Worm (Caenorhabditis elegans): ENCODE measurements around the gene C31C9.6.

The C31C9.6 gene

DNA sequence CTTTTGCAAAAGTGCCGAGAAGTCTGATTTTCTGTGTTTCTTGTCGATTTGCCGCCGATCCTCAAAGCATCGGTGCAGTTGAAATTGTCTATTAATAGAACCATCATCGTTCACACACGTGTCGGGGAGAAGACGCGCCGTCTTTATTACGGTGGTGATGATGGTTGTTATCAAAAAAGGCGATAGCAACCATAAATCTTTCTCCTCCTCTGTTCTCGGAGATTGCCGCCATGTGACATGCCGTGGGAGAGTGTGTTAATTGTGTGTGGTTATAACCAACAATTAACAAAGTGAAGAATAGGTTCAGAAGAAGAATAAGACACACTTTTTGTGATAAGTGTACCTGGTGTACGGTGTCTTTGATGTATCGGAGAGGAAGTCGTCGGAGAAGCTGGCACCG, 19.2 kb upstream of the C31C9.6 start:
- TF ChIP-seq sem-4 (tag; optimal IDR thresholded peaks at IDR 0.05) (peak; percentile 29), elt-3 (tag; optimal IDR thresholded peaks at IDR 0.05) (no peak), nhr-129 (tag; optimal IDR thresholded peaks at IDR 0.05) (peak; percentile 3), unc-62 (GFP tag; optimal IDR thresholded peaks at IDR 0.05) (no peak), lin-11 (tag; optimal IDR thresholded peaks at IDR 0.05) (no peak), lin-39 (tag; optimal IDR thresholded peaks at IDR 0.05) (no peak), alr-1 (tag; optimal IDR thresholded peaks at IDR 0.05) (no peak), sma-3 (GFP tag; optimal IDR thresholded peaks at IDR 0.05) (peak; percentile 79), nhr-25 (tag; optimal IDR thresholded peaks at IDR 0.05) (peak; percentile 87), nhr-21 (tag; optimal IDR thresholded peaks at IDR 0.05) (peak; percentile 93), lsy-2 (tag; optimal IDR thresholded peaks at IDR 0.05) (peak in 1 of 2 experiments; percentile 2), gmeb-1 (tag; optimal IDR thresholded peaks at IDR 0.05) (peak; percentile 30), blmp-1 (tag; optimal IDR thresholded peaks at IDR 0.05; ENCODE audit: insufficient read depth) (peak; percentile 87), crh-2 (tag; optimal IDR thresholded peaks at IDR 0.05) (peak; percentile 36), mbf-1 (tag; optimal IDR thresholded peaks at IDR 0.05) (no peak), ztf-1 (GFP tag; conservative IDR thresholded peaks at IDR 0.05) (no peak), ztf-4 (tag; optimal IDR thresholded peaks at IDR 0.05) (no peak), mab-5 (tag; optimal IDR thresholded peaks at IDR 0.05) (no peak), nhr-237 (tag; optimal IDR thresholded peaks at IDR 0.05) (no peak), fos-1 (tag; optimal IDR thresholded peaks at IDR 0.05) (peak; percentile 42), egl-27 (tag; optimal IDR thresholded peaks at IDR 0.05) (peak; percentile 13), mdl-1 (tag; optimal IDR thresholded peaks at IDR 0.05) (peak in 1 of 2 experiments; percentile 70), aly-2 (tag; optimal IDR thresholded peaks at IDR 0.05) (no peak)

DNA sequence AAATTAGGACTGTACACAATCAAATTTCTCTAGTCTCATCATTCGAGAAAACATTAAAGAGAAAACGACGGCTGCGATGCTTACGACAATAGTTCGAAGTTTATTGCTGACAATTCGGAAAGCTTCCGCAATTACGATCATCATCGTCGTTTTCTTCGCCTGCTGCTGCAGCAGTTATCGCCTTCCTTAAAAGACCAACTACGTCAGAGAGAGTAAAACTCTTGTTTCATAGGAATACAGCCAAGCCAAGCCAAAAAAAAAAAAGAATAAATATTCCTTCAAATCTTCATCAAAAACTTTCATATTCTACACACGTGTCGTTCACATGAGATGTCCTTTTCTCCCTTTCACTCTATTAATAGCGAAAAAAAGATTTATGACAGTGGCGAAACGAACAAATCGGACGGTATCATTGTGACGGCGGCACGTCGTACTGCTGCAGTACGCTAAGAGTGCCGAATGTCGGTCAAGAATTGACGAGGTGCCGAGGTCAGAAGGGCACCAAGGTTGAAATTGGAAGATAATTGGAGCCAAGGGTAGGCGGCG, 18.0 kb upstream of the C31C9.6 start:
- peak; percentile 81 for TF ChIP-seq nhr-21 (tag; optimal IDR thresholded peaks at IDR 0.05)
- no peak for TF ChIP-seq nhr-6 (tag; optimal IDR thresholded peaks at IDR 0.05)
- peak in 1 of 2 experiments; percentile 18 for TF ChIP-seq mdl-1 (tag; optimal IDR thresholded peaks at IDR 0.05)
- TF ChIP-seq mbf-1 (tag; optimal IDR thresholded peaks at IDR 0.05): no peak
- TF ChIP-seq nhr-12 (tag; optimal IDR thresholded peaks at IDR 0.05): no peak
- TF ChIP-seq sma-9 (GFP tag; optimal IDR thresholded peaks at IDR 0.05): peak; percentile 91
- no peak for TF ChIP-seq sma-9 (tag; optimal IDR thresholded peaks at IDR 0.05)
- no peak for TF ChIP-seq nhr-23 (tag; optimal IDR thresholded peaks at IDR 0.05)
- TF ChIP-seq egl-27 (tag; optimal IDR thresholded peaks at IDR 0.05): peak; percentile 1
- peak; percentile 28 for TF ChIP-seq fos-1 (tag; optimal IDR thresholded peaks at IDR 0.05)
- no peak for TF ChIP-seq nhr-129 (tag; optimal IDR thresholded peaks at IDR 0.05)
- TF ChIP-seq blmp-1 (tag; optimal IDR thresholded peaks at IDR 0.05; ENCODE audit: insufficient read depth): peak; percentile 95
- peak; percentile 62 for TF ChIP-seq sma-3 (GFP tag; optimal IDR thresholded peaks at IDR 0.05)
- no peak for TF ChIP-seq ceh-16 (tag; optimal IDR thresholded peaks at IDR 0.05)
- TF ChIP-seq lin-11 (tag; optimal IDR thresholded peaks at IDR 0.05): no peak
- TF ChIP-seq ztf-11 (tag; optimal IDR thresholded peaks at IDR 0.05): no peak
- peak; percentile 46 for TF ChIP-seq nhr-25 (tag; optimal IDR thresholded peaks at IDR 0.05)

DNA sequence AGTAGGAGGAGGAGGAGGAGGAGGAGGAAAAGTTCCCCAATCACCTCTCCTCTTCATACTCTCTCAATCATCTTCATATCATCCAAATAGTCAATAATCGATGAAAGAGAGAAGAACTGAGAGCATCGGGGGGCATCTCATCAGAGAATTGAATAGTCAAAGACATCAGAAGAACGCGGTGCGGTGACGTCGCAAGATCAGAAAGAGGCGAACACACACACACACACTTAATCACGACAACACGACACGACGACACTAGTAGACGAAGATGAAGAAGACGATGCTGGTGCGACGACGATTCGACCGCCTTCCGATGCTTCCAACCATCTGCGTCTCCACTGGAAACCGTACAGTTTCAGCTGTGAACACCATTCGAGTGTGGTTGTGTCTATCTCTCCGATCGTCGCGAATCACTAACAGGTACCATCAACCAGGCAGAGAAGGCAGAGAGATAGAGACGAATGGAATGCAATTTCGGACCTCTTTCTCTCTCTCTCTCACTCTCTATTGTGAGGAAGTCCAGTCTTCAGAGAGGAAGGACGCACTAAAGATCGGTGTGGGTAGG, 16.7 kb upstream of the C31C9.6 start:
- TF ChIP-seq C34F6.9 (tag; optimal IDR thresholded peaks at IDR 0.05) (no peak), unc-39 (tag; optimal IDR thresholded peaks at IDR 0.05) (no peak), peb-1 (tag; optimal IDR thresholded peaks at IDR 0.05) (no peak), crh-2 (tag; optimal IDR thresholded peaks at IDR 0.05) (peak; percentile 23), Y55F3AM.14 (GFP tag; optimal IDR thresholded peaks at IDR 0.05) (peak; percentile 47), mbf-1 (tag; optimal IDR thresholded peaks at IDR 0.05) (no peak), alr-1 (tag; optimal IDR thresholded peaks at IDR 0.05) (no peak), fos-1 (tag; optimal IDR thresholded peaks at IDR 0.05) (peak; percentile 9), sma-9 (GFP tag; optimal IDR thresholded peaks at IDR 0.05) (peak; percentile 65), sma-9 (tag; optimal IDR thresholded peaks at IDR 0.05) (peak; percentile 44), dmd-4 (tag; optimal IDR thresholded peaks at IDR 0.05) (no peak), ama-1 (optimal IDR thresholded peaks at IDR 0.05) (no peak), ceh-82 (tag; optimal IDR thresholded peaks at IDR 0.05) (no peak), sem-4 (tag; optimal IDR thresholded peaks at IDR 0.05) (no peak), sma-3 (GFP tag; optimal IDR thresholded peaks at IDR 0.05) (peak; percentile 85), nhr-25 (tag; optimal IDR thresholded peaks at IDR 0.05) (peak; percentile 75), gmeb-1 (tag; optimal IDR thresholded peaks at IDR 0.05) (no peak), nhr-237 (tag; optimal IDR thresholded peaks at IDR 0.05) (no peak), ztf-1 (GFP tag; conservative IDR thresholded peaks at IDR 0.05) (no peak), ztf-11 (tag; optimal IDR thresholded peaks at IDR 0.05) (no peak), blmp-1 (tag; optimal IDR thresholded peaks at IDR 0.05; ENCODE audit: insufficient read depth) (peak; percentile 52), ztf-4 (tag; optimal IDR thresholded peaks at IDR 0.05) (no peak), aly-2 (tag; optimal IDR thresholded peaks at IDR 0.05) (no peak), zag-1 (tag; optimal IDR thresholded peaks at IDR 0.05) (no peak), nhr-10 (tag; optimal IDR thresholded peaks at IDR 0.05) (no peak), lin-13 (GFP tag; optimal IDR thresholded peaks at IDR 0.05) (no peak), ZK546.5 (tag; optimal IDR thresholded peaks at IDR 0.05) (no peak), egl-27 (tag; optimal IDR thresholded peaks at IDR 0.05) (peak; percentile 16), nhr-129 (tag; optimal IDR thresholded peaks at IDR 0.05) (peak; percentile 26), snpc-4 (tag; optimal IDR thresholded peaks at IDR 0.05) (no peak), elt-1 (tag; optimal IDR thresholded peaks at IDR 0.05) (no peak), nhr-21 (tag; optimal IDR thresholded peaks at IDR 0.05) (peak; percentile 87), lsy-2 (tag; optimal IDR thresholded peaks at IDR 0.05) (peak in 1 of 2 experiments; percentile 12), unc-55 (GFP tag; optimal IDR thresholded peaks at IDR 0.05) (no peak), nhr-12 (tag; optimal IDR thresholded peaks at IDR 0.05) (no peak), nhr-77 (tag; optimal IDR thresholded peaks at IDR 0.05) (no peak), nhr-6 (tag; optimal IDR thresholded peaks at IDR 0.05) (no peak)

Data from whole organism, L2 larva.